Fruit fly (Drosophila melanogaster) S2 (cell line): ENCODE data around the gene mRpS9.

Source experiments
- CG8478 ChIP-seq: fragments of >200 bp; optimal IDR thresholded peaks from 2 replicates; lab custom pipeline; 2018
- CTCF ChIP-seq, 2 experiments: fragments of >200 bp; optimal IDR thresholded peaks; 2 replicates each; lab custom pipeline; 2018

DNA sequence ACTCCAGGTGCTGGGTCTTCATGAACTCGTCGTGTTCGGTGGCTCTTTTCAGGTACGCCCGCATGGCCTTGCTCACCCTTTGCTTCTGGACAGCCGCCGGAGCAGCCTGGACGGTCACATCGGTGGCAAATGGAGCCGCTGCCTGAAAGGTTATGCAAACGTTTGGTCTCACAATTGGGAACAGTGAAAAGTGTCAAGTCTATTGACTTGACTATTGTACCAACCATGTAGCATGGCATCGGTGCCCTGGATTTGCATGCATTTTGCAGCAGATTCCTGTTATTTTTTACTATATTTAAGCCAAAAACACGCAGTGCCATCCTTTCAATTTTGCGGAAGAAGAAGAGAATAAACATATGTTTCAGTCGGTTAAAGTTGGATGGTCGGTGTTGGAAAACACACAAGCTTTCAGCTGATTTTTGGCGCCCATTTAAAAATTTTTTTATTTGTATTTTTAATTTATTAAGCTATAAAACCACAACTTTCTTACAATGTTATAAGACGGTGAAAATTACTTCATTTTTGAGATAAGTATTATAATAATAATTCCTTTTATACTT is at the start of gene mRpS9:
- no peak for TF ChIP-seq CTCF (optimal IDR thresholded peaks at IDR 0.05; lab: Kevin White, UChicago)
- TF ChIP-seq CG8478 (lab: Kevin White, UChicago), result no peak
